Worm (Caenorhabditis elegans): ENCODE data around the gene cutl-16.

The cutl-16 gene

ce11 chrII:6443710-6444109 lies 2.5 kb downstream of the cutl-16 start, which contains the start of gene K06A1.2:
Gene K06A1.2, plus strand, starts transcription at chrII:6444010.
- TF ChIP-seq Y105C5A.15 (GFP tag; IDR thresholded peaks at IDR 0.05) (no peak), lsy-2 (tag; optimal IDR thresholded peaks at IDR 0.05) (no peak)

DNA sequence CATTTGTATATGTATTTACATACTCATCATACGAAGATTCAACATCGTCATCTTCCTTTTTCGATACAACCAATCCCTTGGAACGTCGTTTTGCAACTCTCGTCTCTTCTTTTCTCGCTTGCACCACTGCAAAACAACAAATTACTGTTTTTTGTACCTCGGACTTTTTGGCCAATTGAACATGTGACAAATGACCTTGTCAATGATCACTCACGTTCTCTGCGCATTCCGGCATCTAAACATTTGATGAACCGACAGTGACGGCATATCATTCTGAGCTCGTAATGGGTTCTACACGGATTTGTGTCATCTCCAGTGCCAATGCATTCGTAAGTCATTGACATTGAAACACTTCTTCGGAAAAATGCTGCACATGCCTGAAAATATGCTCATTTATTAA lies 7.0 kb downstream of the cutl-16 start:
- TF ChIP-seq hlh-30 (tag; optimal IDR thresholded peaks at IDR 0.05; ENCODE audit: insufficient read depth) (peak; percentile 57), nhr-28 (tag; optimal IDR thresholded peaks at IDR 0.05) (peak; percentile 39), zfp-3 (GFP tag; conservative IDR thresholded peaks at IDR 0.05) (0 out of 2 replicates have a peak, but pooled peaks have one; percentile 54), pha-4 (GFP tag; IDR thresholded peaks at IDR 0.05) (no peak), pha-4 (tag; optimal IDR thresholded peaks at IDR 0.05) (no peak), nhr-111 (GFP tag; optimal IDR thresholded peaks at IDR 0.05) (no peak), nhr-25 (tag; optimal IDR thresholded peaks at IDR 0.05; ENCODE audit: borderline replicate concordance, insufficient read depth) (peak; percentile 41), ztf-7 (tag; optimal IDR thresholded peaks at IDR 0.05) (no peak), aha-1 (tag) (no peak), sdz-12 (GFP tag; optimal IDR thresholded peaks at IDR 0.05) (no peak), unc-62 (GFP tag; optimal IDR thresholded peaks at IDR 0.05 in 1 of 2) (peak in 1 of 2 experiments; percentile 99), unc-62 (tag; optimal IDR thresholded peaks at IDR 0.05) (no peak), mdl-1 (tag; optimal IDR thresholded peaks at IDR 0.05) (peak in 1 of 2 experiments; percentile 10)

- no peak for TF ChIP-seq aly-2 (tag; optimal IDR thresholded peaks at IDR 0.05)
- TF ChIP-seq nhr-76 (tag; optimal IDR thresholded peaks at IDR 0.05) = no peak
- TF ChIP-seq arid-1 (GFP tag; conservative IDR thresholded peaks at IDR 0.05) = no peak
- peak; percentile 49 for TF ChIP-seq hlh-11 (tag; optimal IDR thresholded peaks at IDR 0.05)
- TF ChIP-seq zip-11 (GFP tag; IDR thresholded peaks at IDR 0.05) = no peak
- no peak for TF ChIP-seq unc-62 (GFP tag; optimal IDR thresholded peaks at IDR 0.05 in 1 of 2)
- TF ChIP-seq unc-62 (tag; optimal IDR thresholded peaks at IDR 0.05) = no peak
- TF ChIP-seq spr-3 (GFP tag; optimal IDR thresholded peaks at IDR 0.05) = no peak
- no peak for TF ChIP-seq skn-1 (tag; optimal IDR thresholded peaks at IDR 0.05)
- no peak for TF ChIP-seq ceh-62 (tag; optimal IDR thresholded peaks at IDR 0.05)
- no peak for TF ChIP-seq T20F7.1 (GFP tag; optimal IDR thresholded peaks at IDR 0.05)
- peak; percentile 100 for TF ChIP-seq nhr-28 (tag; optimal IDR thresholded peaks at IDR 0.05)
- no peak for TF ChIP-seq sdz-12 (GFP tag; optimal IDR thresholded peaks at IDR 0.05)
- peak; percentile 40 for TF ChIP-seq dve-1 (tag; optimal IDR thresholded peaks at IDR 0.05; ENCODE audit: insufficient read depth)
- TF ChIP-seq dpl-1 (GFP tag; optimal IDR thresholded peaks at IDR 0.05) = no peak
- peak; percentile 39 for TF ChIP-seq dmd-6 (GFP tag; IDR thresholded peaks at IDR 0.05)
- no peak for TF ChIP-seq Y48G9A.11 (GFP tag; IDR thresholded peaks at IDR 0.05)
- TF ChIP-seq ceh-20 (GFP tag; IDR thresholded peaks at IDR 0.05) = no peak
- no peak for TF ChIP-seq egl-43 (GFP tag; IDR thresholded peaks at IDR 0.05)
- TF ChIP-seq vab-7 (GFP tag; IDR thresholded peaks at IDR 0.05) = no peak
- no peak for TF ChIP-seq T26A8.4 (GFP tag; IDR thresholded peaks at IDR 0.05)
- peak; percentile 82 for TF ChIP-seq pqm-1 (tag; optimal IDR thresholded peaks at IDR 0.05)
- no peak for TF ChIP-seq daf-16 (GFP tag; optimal IDR thresholded peaks at IDR 0.05)
- peak; percentile 63 for TF ChIP-seq daf-16 (tag; optimal IDR thresholded peaks at IDR 0.05)
- peak in 1 of 2 experiments; percentile 25 for TF ChIP-seq mdl-1 (tag; optimal IDR thresholded peaks at IDR 0.05)
- TF ChIP-seq lin-29 (GFP tag; IDR thresholded peaks at IDR 0.05) = no peak
- no peak for TF ChIP-seq aha-1 (tag)
- no peak for TF ChIP-seq mdt-29 (GFP tag; IDR thresholded peaks at IDR 0.05)
- no peak for TF ChIP-seq dmd-9 (GFP tag; IDR thresholded peaks at IDR 0.05)
- no peak for TF ChIP-seq nhr-10 (tag; optimal IDR thresholded peaks at IDR 0.05)
- TF ChIP-seq jun-1 (tag; optimal IDR thresholded peaks at IDR 0.05) = no peak
- peak; percentile 69 for TF ChIP-seq mxl-3 (GFP tag; optimal IDR thresholded peaks at IDR 0.05)
- no peak for TF ChIP-seq nhr-111 (GFP tag; optimal IDR thresholded peaks at IDR 0.05)
- no peak for TF ChIP-seq zag-1 (tag; optimal IDR thresholded peaks at IDR 0.05)
- TF ChIP-seq hlh-30 (tag; optimal IDR thresholded peaks at IDR 0.05; ENCODE audit: insufficient read depth) = peak; percentile 24
- no peak for TF ChIP-seq ceh-82 (tag; optimal IDR thresholded peaks at IDR 0.05)
- no peak for TF ChIP-seq lin-1 (GFP tag; IDR thresholded peaks at IDR 0.05)
- TF ChIP-seq unc-39 (tag; optimal IDR thresholded peaks at IDR 0.05) = no peak
- no peak for TF ChIP-seq lin-39 (tag; optimal IDR thresholded peaks at IDR 0.05)
- TF ChIP-seq lim-7 (GFP tag; IDR thresholded peaks at IDR 0.05) = no peak
- TF ChIP-seq F49E8.2 (tag; optimal IDR thresholded peaks at IDR 0.05; ENCODE audit: borderline replicate concordance) = no peak
Observed at ce11 chrII:6448656-6449055, 7.4 kb downstream of the cutl-16 start.

All from whole organism, L4 larva.